Fruit fly (Drosophila melanogaster): ENCODE data around the gene CG7987.

dm6 chr3R:14569411-14570107 lies 6.1 kb downstream of the CG7987 start, which contains the start of gene Cys:
- TF ChIP-seq dsf (GFP tag; optimal IDR thresholded peaks at IDR 0.05; ENCODE audit: borderline replicate concordance) (no peak), psq (GFP tag; optimal IDR thresholded peaks at IDR 0.05) (no peak), Vsx2 (GFP tag; optimal IDR thresholded peaks at IDR 0.05; ENCODE audit: partially characterized antibody) (no peak), GATAd (GFP tag; optimal IDR thresholded peaks at IDR 0.05) (no peak), Dif (GFP tag; optimal IDR thresholded peaks at IDR 0.05; ENCODE audit: partially characterized antibody) (peak; percentile 69), br (GFP tag; optimal IDR thresholded peaks at IDR 0.05) (no peak), lola (GFP tag; optimal IDR thresholded peaks at IDR 0.05) (no peak), CrebA (GFP tag; optimal IDR thresholded peaks at IDR 0.05; ENCODE audit: borderline replicate concordance) (no peak), OdsH (GFP tag; optimal IDR thresholded peaks at IDR 0.05) (no peak), fru (GFP tag; optimal IDR thresholded peaks at IDR 0.05) (no peak), usp (GFP tag; optimal IDR thresholded peaks at IDR 0.05) (no peak), tai (GFP tag; optimal IDR thresholded peaks at IDR 0.05) (no peak), Myc (optimal IDR thresholded peaks at IDR 0.05) (no peak), Mio (GFP tag; optimal IDR thresholded peaks at IDR 0.05) (no peak)
